Fruit fly (Drosophila melanogaster): Measurements from ENCODE around the gene parvin.

parvin gene

dm6 chrX:19717988-19718973 is 27.6 kb upstream of the parvin start, which contains the start of gene CG12531:
Gene CG12531, plus strand, starts transcription at chrX:19718923.
- TF ChIP-seq pan (optimal IDR thresholded peaks at IDR 0.05), result no peak
- no peak for TF ChIP-seq EcR (GFP tag; optimal IDR thresholded peaks at IDR 0.05)
- TF ChIP-seq Dll (optimal IDR thresholded peaks at IDR 0.05), result no peak
- TF ChIP-seq CG8478 (optimal IDR thresholded peaks at IDR 0.05), result no peak
- TF ChIP-seq psq (optimal IDR thresholded peaks at IDR 0.05), result no peak
- no peak for TF ChIP-seq usp (GFP tag; optimal IDR thresholded peaks at IDR 0.05)

dm6 chrX:19730844-19731243 is 15.0 kb upstream of the parvin start, which contains the start of gene AP-1-2beta:
Gene AP-1-2beta, plus strand, starts transcription at chrX:19731004.
- TF ChIP-seq Dll (optimal IDR thresholded peaks at IDR 0.05) (no peak), pan (optimal IDR thresholded peaks at IDR 0.05) (no peak), CG8478 (optimal IDR thresholded peaks at IDR 0.05) (no peak), EcR (GFP tag; optimal IDR thresholded peaks at IDR 0.05) (no peak), psq (optimal IDR thresholded peaks at IDR 0.05) (no peak), usp (GFP tag; optimal IDR thresholded peaks at IDR 0.05) (no peak)

- TF ChIP-seq usp (GFP tag; optimal IDR thresholded peaks at IDR 0.05), result no peak
- TF ChIP-seq CG8478 (optimal IDR thresholded peaks at IDR 0.05), result no peak
- TF ChIP-seq Dll (optimal IDR thresholded peaks at IDR 0.05), result no peak
- TF ChIP-seq pan (optimal IDR thresholded peaks at IDR 0.05), result no peak
- TF ChIP-seq psq (optimal IDR thresholded peaks at IDR 0.05), result no peak
- TF ChIP-seq EcR (GFP tag; optimal IDR thresholded peaks at IDR 0.05), result no peak
Observed at dm6 chrX:19735270-19735669, 10.6 kb upstream of the parvin start, which contains the start of gene CG14234. Gene CG14234, plus strand, starts transcription at chrX:19735570.

dm6 chrX:19737872-19738271 is 8.0 kb upstream of the parvin start:
- TF ChIP-seq psq (optimal IDR thresholded peaks at IDR 0.05), result no peak
- TF ChIP-seq Dll (optimal IDR thresholded peaks at IDR 0.05), result no peak
- TF ChIP-seq CG8478 (optimal IDR thresholded peaks at IDR 0.05), result no peak
- TF ChIP-seq EcR (GFP tag; optimal IDR thresholded peaks at IDR 0.05), result no peak
- no peak for TF ChIP-seq usp (GFP tag; optimal IDR thresholded peaks at IDR 0.05)
- TF ChIP-seq pan (optimal IDR thresholded peaks at IDR 0.05), result no peak

- TF ChIP-seq psq (optimal IDR thresholded peaks at IDR 0.05) (no peak), EcR (GFP tag; optimal IDR thresholded peaks at IDR 0.05) (no peak), Dll (optimal IDR thresholded peaks at IDR 0.05) (no peak), CG8478 (optimal IDR thresholded peaks at IDR 0.05) (no peak), usp (GFP tag; optimal IDR thresholded peaks at IDR 0.05) (no peak), pan (optimal IDR thresholded peaks at IDR 0.05) (no peak)
Observed at dm6 chrX:19744003-19744488, 1.8 kb upstream of the parvin start, which contains the start of the genes CG18809, COX6B, CG33932 and Rpp20. Gene CG18809, minus strand, starts transcription at chrX:19744335. Gene COX6B, minus strand, starts transcription at chrX:19744335. Gene CG33932, plus strand, starts transcription at chrX:19744431. Gene Rpp20, plus strand, starts transcription at chrX:19744431.

dm6 chrX:19748014-19748413 is 2.2 kb downstream of the parvin start, which contains the start of gene Alr:
Gene Alr, plus strand, starts transcription at chrX:19748314.
- TF ChIP-seq pan (optimal IDR thresholded peaks at IDR 0.05) (no peak), usp (GFP tag; optimal IDR thresholded peaks at IDR 0.05) (no peak), EcR (GFP tag; optimal IDR thresholded peaks at IDR 0.05) (no peak), psq (optimal IDR thresholded peaks at IDR 0.05) (no peak), Dll (optimal IDR thresholded peaks at IDR 0.05) (no peak), CG8478 (optimal IDR thresholded peaks at IDR 0.05) (no peak)

dm6 chrX:19748565-19748964 is 2.7 kb downstream of the parvin start:
- TF ChIP-seq pan (optimal IDR thresholded peaks at IDR 0.05), result no peak

- TF ChIP-seq EcR (GFP tag; optimal IDR thresholded peaks at IDR 0.05) (no peak), usp (GFP tag; optimal IDR thresholded peaks at IDR 0.05) (no peak), CG8478 (optimal IDR thresholded peaks at IDR 0.05) (no peak)
Observed at dm6 chrX:19750626-19751149, 4.8 kb downstream of the parvin start, which contains the start of gene Abcd3. Gene Abcd3, plus strand, starts transcription at chrX:19750770.

dm6 chrX:19752344-19752743 is 6.5 kb downstream of the parvin start:
- TF ChIP-seq psq (optimal IDR thresholded peaks at IDR 0.05) (no peak), CG8478 (optimal IDR thresholded peaks at IDR 0.05) (no peak), pan (optimal IDR thresholded peaks at IDR 0.05) (no peak), Dll (optimal IDR thresholded peaks at IDR 0.05) (no peak), usp (GFP tag; optimal IDR thresholded peaks at IDR 0.05) (no peak), EcR (GFP tag; optimal IDR thresholded peaks at IDR 0.05) (no peak)

dm6 chrX:19753710-19754109 is 7.9 kb downstream of the parvin start:
- TF ChIP-seq psq (optimal IDR thresholded peaks at IDR 0.05) (no peak), usp (GFP tag; optimal IDR thresholded peaks at IDR 0.05) (no peak), EcR (GFP tag; optimal IDR thresholded peaks at IDR 0.05) (no peak), CG8478 (optimal IDR thresholded peaks at IDR 0.05) (no peak), pan (optimal IDR thresholded peaks at IDR 0.05) (no peak), Dll (optimal IDR thresholded peaks at IDR 0.05) (no peak)

- TF ChIP-seq Dll (optimal IDR thresholded peaks at IDR 0.05), result no peak
- no peak for TF ChIP-seq CG8478 (optimal IDR thresholded peaks at IDR 0.05)
- no peak for TF ChIP-seq psq (optimal IDR thresholded peaks at IDR 0.05)
- no peak for TF ChIP-seq usp (GFP tag; optimal IDR thresholded peaks at IDR 0.05)
- TF ChIP-seq EcR (GFP tag; optimal IDR thresholded peaks at IDR 0.05), result no peak
- TF ChIP-seq pan (optimal IDR thresholded peaks at IDR 0.05), result no peak
Observed at dm6 chrX:19754152-19754579, 8.3 kb downstream of the parvin start.

Measured in whole organism.